Fruit fly (Drosophila melanogaster) whole organism, adult: ENCODE measurements around the gene Ugt35D1.

Experiments used
- CG11617 ChIP-seq: fragments of 200-800 bp; sonication (Bioruptor generic); optimal IDR thresholded peaks from 2 replicates; lab custom pipeline; 2017; ENCODE audit warnings: mild to moderate bottlenecking, missing biosample characterization, missing genetic modification reagents, missing genetic modification characterization
- CG12768 ChIP-seq: fragments of 200-800 bp; sonication (Bioruptor generic); optimal IDR thresholded peaks from 2 replicates; lab custom pipeline; 2017; ENCODE audit warnings: missing biosample characterization, missing genetic modification characterization, mild to moderate bottlenecking, moderate library complexity, missing genetic modification reagents
- CG14711 ChIP-seq: fragments of 200-800 bp; sonication (Bioruptor generic); optimal IDR thresholded peaks from 2 replicates; lab custom pipeline; 2018; ENCODE audit warnings: missing biosample characterization, mild to moderate bottlenecking, missing genetic modification characterization, moderate library complexity
- CG1620 ChIP-seq: fragments of 200-800 bp; sonication (Bioruptor generic); optimal IDR thresholded peaks from 2 replicates; lab custom pipeline; 2016; ENCODE audit warnings: missing biosample characterization, missing genetic modification characterization
- CG33017 ChIP-seq: fragments of 200-800 bp; sonication (Bioruptor generic); optimal IDR thresholded peaks from 2 replicates; lab custom pipeline; 2018; ENCODE audit warnings: missing biosample characterization, mild to moderate bottlenecking, missing genetic modification characterization, moderate library complexity
- CG5204 ChIP-seq: fragments of 200-800 bp; sonication (Bioruptor generic); optimal IDR thresholded peaks from 2 replicates; lab custom pipeline; 2016; ENCODE audit warnings: missing biosample characterization, missing genetic modification characterization
- CG7045 ChIP-seq: fragments of 200-800 bp; sonication (Bioruptor generic); optimal IDR thresholded peaks from 2 replicates; lab custom pipeline; 2017; ENCODE audit warnings: missing biosample characterization, mild to moderate bottlenecking, missing genetic modification characterization
- CG7101 ChIP-seq: fragments of 200-800 bp; sonication (Bioruptor generic); optimal IDR thresholded peaks from 2 replicates; lab custom pipeline; 2018; ENCODE audit warnings: missing biosample characterization, mild to moderate bottlenecking, missing genetic modification characterization, moderate library complexity
- Clk ChIP-seq: fragments of 200-800 bp; sonication (Bioruptor generic); optimal IDR thresholded peaks from 2 replicates; lab custom pipeline; 2017; ENCODE audit warnings: missing biosample characterization, missing genetic modification characterization
- Crg-1 ChIP-seq: fragments of 200-800 bp; sonication (Bioruptor generic); optimal IDR thresholded peaks from 2 replicates; lab custom pipeline; 2016; ENCODE audit warnings: missing biosample characterization, missing genetic modification characterization
- Hr96 ChIP-seq: fragments of 200-800 bp; sonication (Bioruptor generic); optimal IDR thresholded peaks from 2 replicates; lab custom pipeline; 2016; ENCODE audit warnings: missing biosample characterization, missing genetic modification characterization
- Mnt ChIP-seq: fragments of 200-800 bp; sonication (Bioruptor generic); optimal IDR thresholded peaks from 2 replicates; lab custom pipeline; 2016; ENCODE audit warnings: missing biosample characterization, mild to moderate bottlenecking, missing genetic modification characterization
- cic ChIP-seq: fragments of 200-800 bp; sonication (Bioruptor generic); optimal IDR thresholded peaks from 2 replicates; lab custom pipeline; 2017; ENCODE audit warnings: missing biosample characterization, mild to moderate bottlenecking, missing genetic modification characterization, moderate library complexity
- cnc ChIP-seq, 2 experiments: fragments of >200 bp; optimal IDR thresholded peaks; 2 replicates each; lab custom pipeline; 2017
- kay ChIP-seq: fragments of 200-800 bp; sonication (Bioruptor generic); peaks from one replicate; lab custom pipeline; 2016; ENCODE audit warnings: missing biosample characterization, missing genetic modification characterization, borderline replicate concordance
- ovo ChIP-seq: fragments of 200-800 bp; sonication (Bioruptor generic); optimal IDR thresholded peaks from 2 replicates; lab custom pipeline; 2016; ENCODE audit warnings: missing biosample characterization, missing genetic modification characterization
- pad ChIP-seq: fragments of 200-800 bp; sonication (Bioruptor generic); optimal IDR thresholded peaks from 3 replicates; lab custom pipeline; 2017; ENCODE audit warnings: missing biosample characterization, missing genetic modification characterization, mild to moderate bottlenecking, moderate library complexity, missing genetic modification reagents
- tj ChIP-seq: fragments of 200-800 bp; sonication (Bioruptor generic); optimal IDR thresholded peaks from 3 replicates; lab custom pipeline; 2017; ENCODE audit warnings: missing biosample characterization, mild to moderate bottlenecking, missing genetic modification characterization, moderate library complexity
- toe ChIP-seq: fragments of 200-800 bp; sonication (Bioruptor generic); optimal IDR thresholded peaks from 2 replicates; lab custom pipeline; 2016; ENCODE audit warnings: missing biosample characterization, missing genetic modification characterization

The Ugt35D1 gene

dm6 chr3R:31372127-31372526 is 23.0 kb downstream of the Ugt35D1 start, which contains the start of gene gskt:
Gene gskt, plus strand, starts transcription at chr3R:31372427.
- no peak for TF ChIP-seq cnc (optimal IDR thresholded peaks at IDR 0.05; lab: Kevin White, UChicago)
- TF ChIP-seq CG12768, result no peak
- no peak for TF ChIP-seq CG5204 (GFP tag; lab: Kevin White, UChicago)
- no peak for TF ChIP-seq Crg-1
- TF ChIP-seq CG7045 (GFP tag; lab: Kevin White, UChicago), result no peak
- no peak for TF ChIP-seq CG14711 (tag; lab: Kevin White, UChicago)
- TF ChIP-seq CG7101 (tag; lab: Kevin White, UChicago), result no peak
- TF ChIP-seq CG11617 (GFP tag; lab: Kevin White, UChicago), result no peak
- no peak for TF ChIP-seq tj (GFP tag; lab: Kevin White, UChicago)
- no peak for TF ChIP-seq CG1620 (GFP tag; lab: Kevin White, UChicago)

dm6 chr3R:31370204-31370603 is 24.9 kb downstream of the Ugt35D1 start:
- TF ChIP-seq CG5204 (GFP tag; lab: Kevin White, UChicago) (no peak), CG1620 (GFP tag; lab: Kevin White, UChicago) (no peak), cic (no peak), kay (GFP tag; lab: Kevin White, UChicago) (no peak), CG14711 (tag; lab: Kevin White, UChicago) (no peak), cnc (optimal IDR thresholded peaks at IDR 0.05; lab: Kevin White, UChicago) (no peak), CG12768 (no peak), Hr96 (GFP tag; lab: Kevin White, UChicago) (no peak), pad (GFP tag; lab: Kevin White, UChicago) (no peak), tj (GFP tag; lab: Kevin White, UChicago) (no peak), CG33017 (tag; lab: Kevin White, UChicago) (no peak), Mnt (GFP tag; lab: Kevin White, UChicago) (no peak), Clk (GFP tag; lab: Kevin White, UChicago) (no peak), Crg-1 (no peak), CG7045 (GFP tag; lab: Kevin White, UChicago) (no peak), CG7101 (tag; lab: Kevin White, UChicago) (no peak)

dm6 chr3R:31369054-31369453 is 26.1 kb downstream of the Ugt35D1 start:
- TF ChIP-seq CG7045 (GFP tag; lab: Kevin White, UChicago) (no peak), Mnt (GFP tag; lab: Kevin White, UChicago) (no peak), Hr96 (GFP tag; lab: Kevin White, UChicago) (no peak)

dm6 chr3R:31363615-31364014 is 31.5 kb downstream of the Ugt35D1 start:
- TF ChIP-seq Crg-1, result no peak
- TF ChIP-seq tj (GFP tag; lab: Kevin White, UChicago), result no peak
- no peak for TF ChIP-seq CG14711 (tag; lab: Kevin White, UChicago)
- TF ChIP-seq CG11617 (GFP tag; lab: Kevin White, UChicago), result no peak
- TF ChIP-seq CG7045 (GFP tag; lab: Kevin White, UChicago), result no peak
- TF ChIP-seq kay (GFP tag; lab: Kevin White, UChicago), result no peak
- TF ChIP-seq Mnt (GFP tag; lab: Kevin White, UChicago), result no peak
- TF ChIP-seq cic, result no peak
- no peak for TF ChIP-seq CG12768
- TF ChIP-seq toe (GFP tag; lab: Kevin White, UChicago), result no peak
- TF ChIP-seq CG7101 (tag; lab: Kevin White, UChicago), result no peak
- TF ChIP-seq ovo (GFP tag; lab: Kevin White, UChicago), result no peak

- TF ChIP-seq CG5204 (GFP tag; lab: Kevin White, UChicago) (no peak), CG1620 (GFP tag; lab: Kevin White, UChicago) (no peak), Hr96 (GFP tag; lab: Kevin White, UChicago) (no peak), Clk (GFP tag; lab: Kevin White, UChicago) (no peak), cnc (optimal IDR thresholded peaks at IDR 0.05; lab: Kevin White, UChicago) (no peak), Mnt (GFP tag; lab: Kevin White, UChicago) (no peak)
Observed at dm6 chr3R:31346657-31347056, 48.4 kb downstream of the Ugt35D1 start.

- TF ChIP-seq tj (GFP tag; lab: Kevin White, UChicago), result no peak
- TF ChIP-seq ovo (GFP tag; lab: Kevin White, UChicago), result no peak
- no peak for TF ChIP-seq CG12768
- TF ChIP-seq CG1620 (GFP tag; lab: Kevin White, UChicago), result no peak
- TF ChIP-seq Clk (GFP tag; lab: Kevin White, UChicago), result no peak
- no peak for TF ChIP-seq CG5204 (GFP tag; lab: Kevin White, UChicago)
- TF ChIP-seq pad (GFP tag; lab: Kevin White, UChicago), result no peak
- TF ChIP-seq CG7045 (GFP tag; lab: Kevin White, UChicago), result no peak
- no peak for TF ChIP-seq Mnt (GFP tag; lab: Kevin White, UChicago)
- no peak for TF ChIP-seq CG33017 (tag; lab: Kevin White, UChicago)
- no peak for TF ChIP-seq cic
- no peak for TF ChIP-seq toe (GFP tag; lab: Kevin White, UChicago)
Observed at dm6 chr3R:31345626-31346025, 49.5 kb downstream of the Ugt35D1 start.
